Worm (Caenorhabditis elegans): ENCODE measurements around the gene srw-79.

The srw-79 gene

ce11 chrII:2990089-2990488, 43.6 kb downstream of the srw-79 start:
- TF ChIP-seq unc-62 (GFP tag; optimal IDR thresholded peaks at IDR 0.05) (no peak), nhr-76 (tag; optimal IDR thresholded peaks at IDR 0.05) (no peak), elt-1 (tag; optimal IDR thresholded peaks at IDR 0.05) (no peak)

- TF ChIP-seq nhr-23 (tag; optimal IDR thresholded peaks at IDR 0.05) (no peak), unc-39 (tag; optimal IDR thresholded peaks at IDR 0.05) (no peak), ama-1 (optimal IDR thresholded peaks at IDR 0.05) (no peak)
These were observed 45.1 kb downstream of the srw-79 start, which contains the start of gene K08A2.2 for ce11 chrII:2991555-2992083. Gene K08A2.2, plus strand, starts transcription at chrII:2991605.

DNA sequence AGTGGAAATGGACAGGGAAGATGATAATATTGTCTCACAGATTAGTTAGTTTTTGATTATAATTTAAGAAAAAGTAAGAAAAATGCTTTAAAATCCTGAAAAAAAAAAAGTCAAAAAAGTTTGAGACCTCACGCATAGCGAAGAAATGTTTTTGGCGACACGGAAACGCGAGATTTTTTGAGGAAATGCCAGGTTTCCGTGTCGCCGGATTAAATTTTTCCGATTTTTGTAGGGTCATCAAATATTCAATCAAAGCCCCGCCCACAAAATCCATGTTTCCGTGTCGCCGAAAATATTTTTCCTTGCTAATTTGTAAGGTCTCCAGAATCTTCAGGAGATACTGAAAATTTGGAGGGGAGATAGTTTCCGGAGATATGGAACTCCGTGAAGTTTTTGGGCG, 45.8 kb downstream of the srw-79 start:
- TF ChIP-seq ceh-16 (tag; optimal IDR thresholded peaks at IDR 0.05) (no peak), nhr-76 (tag; optimal IDR thresholded peaks at IDR 0.05) (no peak), zag-1 (tag; optimal IDR thresholded peaks at IDR 0.05) (no peak), tbx-2 (tag; optimal IDR thresholded peaks at IDR 0.05) (no peak), mml-1 (tag; optimal IDR thresholded peaks at IDR 0.05) (no peak), mdl-1 (tag; optimal IDR thresholded peaks at IDR 0.05) (no peak), ceh-28 (tag; optimal IDR thresholded peaks at IDR 0.05) (no peak), daf-12 (tag; optimal IDR thresholded peaks at IDR 0.05) (no peak), ZK546.5 (tag; optimal IDR thresholded peaks at IDR 0.05) (no peak), hmg-11 (tag; optimal IDR thresholded peaks at IDR 0.05) (no peak)

DNA sequence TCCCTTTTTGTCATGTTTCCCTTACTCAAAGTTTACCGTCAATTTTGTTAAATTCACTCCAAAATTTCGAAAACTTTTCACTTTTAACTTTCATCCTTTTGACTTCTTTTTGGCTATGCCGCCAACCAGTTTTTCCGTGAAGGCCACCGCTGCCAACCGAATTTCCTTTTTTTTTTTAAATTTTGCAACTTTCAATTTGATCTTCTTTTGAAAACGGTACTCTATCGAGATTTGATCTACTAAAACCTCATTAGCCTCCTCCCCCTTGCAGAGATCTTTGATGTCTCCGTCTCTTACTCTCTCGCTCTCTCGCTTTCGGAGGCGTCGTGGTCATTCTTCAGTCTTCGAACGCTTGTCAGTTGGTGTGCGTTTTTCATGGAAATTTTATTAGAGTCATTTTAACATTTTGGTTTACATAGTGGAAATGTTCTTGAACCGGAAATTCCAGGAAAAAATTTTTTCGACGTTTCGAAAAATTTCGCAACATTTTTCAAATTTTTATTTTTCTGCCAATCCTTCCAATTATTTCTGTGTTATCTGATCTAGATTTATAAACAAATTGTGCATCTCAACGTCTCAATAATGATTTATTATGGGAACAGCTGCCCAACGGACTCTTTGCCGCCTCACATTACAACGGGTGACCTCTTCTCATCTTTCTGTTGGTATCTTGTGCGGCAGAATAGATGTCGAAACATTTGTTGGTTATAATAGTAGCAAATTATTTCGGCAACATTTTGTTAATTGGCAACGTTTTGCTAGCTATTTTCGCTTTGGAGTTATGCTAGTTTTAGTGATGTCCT, 48.3 kb downstream of the srw-79 start:
- TF ChIP-seq elt-1 (tag; optimal IDR thresholded peaks at IDR 0.05) (peak; percentile 7), nhr-237 (tag; optimal IDR thresholded peaks at IDR 0.05) (no peak), ceh-28 (tag; optimal IDR thresholded peaks at IDR 0.05) (no peak), nhr-11 (tag; optimal IDR thresholded peaks at IDR 0.05) (no peak), jun-1 (tag; optimal IDR thresholded peaks at IDR 0.05) (no peak), pqm-1 (tag; optimal IDR thresholded peaks at IDR 0.05) (no peak), pha-4 (tag; optimal IDR thresholded peaks at IDR 0.05) (no peak), tbx-2 (tag; optimal IDR thresholded peaks at IDR 0.05) (no peak), nhr-43 (tag; optimal IDR thresholded peaks at IDR 0.05; ENCODE audit: poor library complexity, severe bottlenecking) (no peak), skn-1 (tag; optimal IDR thresholded peaks at IDR 0.05) (no peak), egl-27 (tag; optimal IDR thresholded peaks at IDR 0.05) (no peak), snpc-4 (tag; optimal IDR thresholded peaks at IDR 0.05) (no peak), nhr-25 (tag; optimal IDR thresholded peaks at IDR 0.05) (peak; percentile 6), nhr-12 (tag; optimal IDR thresholded peaks at IDR 0.05) (no peak), hmg-11 (tag; optimal IDR thresholded peaks at IDR 0.05) (no peak), unc-62 (GFP tag; optimal IDR thresholded peaks at IDR 0.05) (no peak), lin-15B (tag; optimal IDR thresholded peaks at IDR 0.05) (no peak)

- TF ChIP-seq unc-39 (tag; optimal IDR thresholded peaks at IDR 0.05) (no peak), ceh-82 (tag; optimal IDR thresholded peaks at IDR 0.05) (no peak), hmg-11 (tag; optimal IDR thresholded peaks at IDR 0.05) (no peak), aly-2 (tag; optimal IDR thresholded peaks at IDR 0.05) (no peak), eor-1 (tag; optimal IDR thresholded peaks at IDR 0.05) (no peak), ztf-4 (tag; optimal IDR thresholded peaks at IDR 0.05) (no peak), lin-39 (tag; optimal IDR thresholded peaks at IDR 0.05) (no peak), ama-1 (optimal IDR thresholded peaks at IDR 0.05) (no peak), nhr-25 (tag; optimal IDR thresholded peaks at IDR 0.05) (no peak), nhr-12 (tag; optimal IDR thresholded peaks at IDR 0.05) (no peak), nhr-76 (tag; optimal IDR thresholded peaks at IDR 0.05) (no peak), ztf-11 (tag; optimal IDR thresholded peaks at IDR 0.05) (no peak), nhr-237 (tag; optimal IDR thresholded peaks at IDR 0.05) (no peak), pha-4 (tag; optimal IDR thresholded peaks at IDR 0.05) (no peak), pqm-1 (tag; optimal IDR thresholded peaks at IDR 0.05) (no peak), elt-1 (tag; optimal IDR thresholded peaks at IDR 0.05) (no peak), egl-27 (tag; optimal IDR thresholded peaks at IDR 0.05) (no peak)
These were observed 50.2 kb downstream of the srw-79 start, which contains the start of gene lido-8 for ce11 chrII:2996721-2997120. Gene lido-8, plus strand, starts transcription at chrII:2997021.

All from whole organism, L3 larva.